Fruit fly (Drosophila melanogaster) whole organism, wandering third instar larva: ENCODE results near the gene edin.
A peak's percentile ranks its signal among the peaks of the same experiment; 100 is the strongest.

Experiments
- Abd-B ChIP-seq: fragments of >200 bp; optimal IDR thresholded peaks from 2 replicates; lab custom pipeline; 2017; ENCODE audit warnings: missing biosample characterization, missing genetic modification characterization
- CG32264 ChIP-seq: fragments of 200-800 bp; sonication (Bioruptor generic); optimal IDR thresholded peaks from 2 replicates; lab custom pipeline; 2016; ENCODE audit warnings: missing biosample characterization, missing genetic modification characterization
- CG9705 ChIP-seq: fragments of 200-800 bp; sonication (Bioruptor generic); optimal IDR thresholded peaks from 2 replicates; lab custom pipeline; 2018; ENCODE audit warnings: missing biosample characterization, mild to moderate bottlenecking, missing genetic modification characterization
- CrebA ChIP-seq: fragments of 200-800 bp; sonication (Bioruptor generic); optimal IDR thresholded peaks from 2 replicates; lab custom pipeline; 2016; ENCODE audit warnings: missing biosample characterization, mild to moderate bottlenecking, missing genetic modification characterization, borderline replicate concordance
- Dfd ChIP-seq: fragments of >200 bp; optimal IDR thresholded peaks from 2 replicates; lab custom pipeline; 2017; ENCODE audit warnings: missing biosample characterization, missing genetic modification characterization
- Dif ChIP-seq: fragments of 200-275, 200-300 bp; sonication (Bioruptor generic); optimal IDR thresholded peaks from 2 replicates; lab custom pipeline; 2018; ENCODE audit warnings: missing biosample characterization, missing genetic modification characterization; ENCODE audit not compliant: partially characterized antibody
- GATAd ChIP-seq: sonication (Bioruptor generic); optimal IDR thresholded peaks from 2 replicates; lab custom pipeline; 2016; ENCODE audit warnings: missing biosample characterization, missing genetic modification characterization
- HLH106 ChIP-seq: fragments of 200-800 bp; optimal IDR thresholded peaks from 3 replicates; lab custom pipeline; 2019; ENCODE audit warnings: missing biosample characterization, mild to moderate bottlenecking, missing genetic modification characterization, moderate library complexity
- Hnf4 ChIP-seq: fragments of 200-800 bp; sonication (Bioruptor generic); optimal IDR thresholded peaks from 2 replicates; lab custom pipeline; 2016; ENCODE audit warnings: missing biosample characterization, mild to moderate bottlenecking, missing genetic modification characterization
- Hr78 ChIP-seq: fragments of >200 bp; optimal IDR thresholded peaks from 2 replicates; lab custom pipeline; 2017; ENCODE audit warnings: missing biosample characterization, missing genetic modification characterization
- Hr83 ChIP-seq: fragments of 200-300 bp; sonication (Bioruptor generic); optimal IDR thresholded peaks from 2 replicates; lab custom pipeline; 2016; ENCODE audit warnings: missing biosample characterization, mild to moderate bottlenecking, missing genetic modification characterization, moderate library complexity; ENCODE audit not compliant: poor library complexity, severe bottlenecking
- Jra ChIP-seq: sonication (Bioruptor generic); optimal IDR thresholded peaks from 2 replicates; lab custom pipeline; 2016; ENCODE audit warnings: missing biosample characterization, missing genetic modification characterization
- Mio ChIP-seq: sonication (Bioruptor generic); optimal IDR thresholded peaks from 2 replicates; lab custom pipeline; 2016; ENCODE audit warnings: missing biosample characterization, missing genetic modification characterization
- Myc ChIP-seq: fragments of >200 bp; optimal IDR thresholded peaks from 2 replicates; lab custom pipeline; 2017
- N ChIP-seq: fragments of >200 bp; optimal IDR thresholded peaks from 2 replicates; lab custom pipeline; 2018; ENCODE audit warnings: missing biosample characterization, missing external identifiers, missing genetic modification characterization
- OdsH ChIP-seq: fragments of 200-800 bp; sonication (Bioruptor generic); optimal IDR thresholded peaks from 2 replicates; lab custom pipeline; 2016; ENCODE audit warnings: missing biosample characterization, mild to moderate bottlenecking, missing genetic modification characterization
- Rel ChIP-seq, 2 experiments: fragments of 200-800 bp; sonication (Bioruptor generic) in 1 of 2; optimal IDR thresholded peaks; 2 replicates in 1 of 2; 3 replicates in 1 of 2; lab custom pipeline; 2016 to 2019; ENCODE audit warnings: mild to moderate bottlenecking in 2 of 2, missing biosample characterization in 2 of 2, missing genetic modification characterization in 2 of 2, moderate library complexity in 1 of 2
- Sp1 ChIP-seq: fragments of 200-800 bp; sonication (Bioruptor generic); optimal IDR thresholded peaks from 3 replicates; lab custom pipeline; 2019; ENCODE audit warnings: missing biosample characterization, mild to moderate bottlenecking, missing genetic modification characterization, moderate library complexity
- Vsx2 ChIP-seq: fragments of 200-300, 225-300 bp; sonication (Bioruptor generic); optimal IDR thresholded peaks from 2 replicates; lab custom pipeline; 2018; ENCODE audit warnings: missing biosample characterization, missing genetic modification characterization; ENCODE audit not compliant: partially characterized antibody
- br ChIP-seq: fragments of 200-800 bp; sonication (Bioruptor generic); optimal IDR thresholded peaks from 2 replicates; lab custom pipeline; 2016; ENCODE audit warnings: missing biosample characterization, missing genetic modification characterization
- brk ChIP-seq: fragments of 200-800 bp; sonication (Bioruptor generic); optimal IDR thresholded peaks from 2 replicates; lab custom pipeline; 2016; ENCODE audit warnings: missing biosample characterization, mild to moderate bottlenecking, missing genetic modification characterization
- dl ChIP-seq, 2 experiments: fragments of 175-275, 200-275 bp in 1 of 2; fragments of 200-275 bp in 1 of 2; sonication (Bioruptor generic); optimal IDR thresholded peaks; lab custom pipeline; 2018; ENCODE audit warnings: mild to moderate bottlenecking in 2 of 2, missing biosample characterization in 2 of 2, missing genetic modification characterization in 2 of 2, moderate library complexity in 2 of 2; ENCODE audit not compliant: partially characterized antibody in 2 of 2, insufficient read depth in 1 of 2
- dmrt93B ChIP-seq: fragments of 200-800 bp; sonication (Bioruptor generic); optimal IDR thresholded peaks from 2 replicates; lab custom pipeline; 2018; ENCODE audit warnings: missing biosample characterization, mild to moderate bottlenecking, missing genetic modification characterization
- dsf ChIP-seq: sonication (Bioruptor generic); optimal IDR thresholded peaks from 2 replicates; lab custom pipeline; 2016; ENCODE audit warnings: missing biosample characterization, missing genetic modification characterization, borderline replicate concordance
- ey ChIP-seq: fragments of 200-800 bp; sonication (Bioruptor generic); optimal IDR thresholded peaks from 2 replicates; lab custom pipeline; 2016; ENCODE audit warnings: missing biosample characterization, missing genetic modification characterization
- foxo ChIP-seq, 2 experiments: fragments of 200-800 bp; sonication (Bioruptor generic); optimal IDR thresholded peaks; 2 replicates in 1 of 2; 3 replicates in 1 of 2; lab custom pipeline; 2016 to 2017; ENCODE audit warnings: missing biosample characterization in 2 of 2, missing genetic modification characterization in 2 of 2
- fru ChIP-seq: fragments of 200-800 bp; sonication (Bioruptor generic); optimal IDR thresholded peaks from 3 replicates; lab custom pipeline; 2016; ENCODE audit warnings: missing biosample characterization, mild to moderate bottlenecking, missing genetic modification characterization
- h ChIP-seq: fragments of 200-800 bp; sonication (Bioruptor generic); optimal IDR thresholded peaks from 3 replicates; lab custom pipeline; 2016; ENCODE audit warnings: missing biosample characterization, mild to moderate bottlenecking, missing genetic modification characterization
- jim ChIP-seq: fragments of 175-275, 200-325 bp; sonication (Bioruptor generic); optimal IDR thresholded peaks from 2 replicates; lab custom pipeline; 2016; ENCODE audit warnings: missing biosample characterization, mild to moderate bottlenecking, missing genetic modification characterization
- lola ChIP-seq: fragments of >200 bp; optimal IDR thresholded peaks from 2 replicates; lab custom pipeline; 2017; ENCODE audit warnings: missing biosample characterization, missing genetic modification characterization
- pan ChIP-seq: fragments of >200 bp; optimal IDR thresholded peaks from 2 replicates; lab custom pipeline; 2017
- psq ChIP-seq: fragments of 200-800 bp; sonication (Bioruptor generic); optimal IDR thresholded peaks from 3 replicates; lab custom pipeline; 2017; ENCODE audit warnings: missing biosample characterization, mild to moderate bottlenecking, missing genetic modification characterization, moderate library complexity
- rgr ChIP-seq: fragments of 200-800 bp; sonication (Bioruptor generic); optimal IDR thresholded peaks from 3 replicates; lab custom pipeline; 2016; ENCODE audit warnings: missing biosample characterization, mild to moderate bottlenecking, missing genetic modification characterization
- sage ChIP-seq: fragments of 200-800 bp; sonication (Bioruptor generic); optimal IDR thresholded peaks from 2 replicates; lab custom pipeline; 2016; ENCODE audit warnings: missing biosample characterization, mild to moderate bottlenecking, missing genetic modification characterization
- sv ChIP-seq: fragments of 200-800 bp; sonication (Bioruptor generic); optimal IDR thresholded peaks from 3 replicates; lab custom pipeline; 2016; ENCODE audit warnings: missing biosample characterization, missing genetic modification characterization
- tai ChIP-seq: sonication (Bioruptor generic); optimal IDR thresholded peaks from 2 replicates; lab custom pipeline; 2016; ENCODE audit warnings: missing biosample characterization, missing genetic modification characterization
- usp ChIP-seq: fragments of >200 bp; optimal IDR thresholded peaks from 2 replicates; lab custom pipeline; 2017; ENCODE audit warnings: missing biosample characterization, missing genetic modification characterization
- woc ChIP-seq: sonication (Bioruptor generic); optimal IDR thresholded peaks from 2 replicates; lab custom pipeline; 2016; ENCODE audit warnings: missing biosample characterization, mild to moderate bottlenecking, missing genetic modification characterization

edin gene

dm6 chr3L:17529511-17530194 lies 35.0 kb downstream of the edin start, which contains the start of the genes Edc3 and Nedd4:
Gene Edc3 (minus strand): TSS chr3L:17529861.
Gene Nedd4 (plus strand): TSS chr3L:17530081.
- TF ChIP-seq sv (GFP tag; lab: Kevin White, UChicago) = no peak
- TF ChIP-seq Dif = no peak
- TF ChIP-seq dmrt93B (GFP tag; lab: Kevin White, UChicago) = no peak
- TF ChIP-seq br (GFP tag; lab: Kevin White, UChicago) = no peak
- TF ChIP-seq foxo (GFP tag; optimal IDR thresholded peaks at IDR 0.05; lab: Kevin White, UChicago) = peak in 1 of 2 experiments; percentile 6
- no peak for TF ChIP-seq dsf (GFP tag; lab: Kevin White, UChicago)
- no peak for TF ChIP-seq Abd-B (GFP tag; lab: Kevin White, UChicago)
- TF ChIP-seq Rel (GFP tag; optimal IDR thresholded peaks at IDR 0.05; lab: Kevin White, UChicago) = no peak
- peak; percentile 94 for TF ChIP-seq Rel (tag; optimal IDR thresholded peaks at IDR 0.05; lab: Kevin White, UChicago)
- no peak for TF ChIP-seq tai (GFP tag; lab: Kevin White, UChicago)
- no peak for TF ChIP-seq Myc (lab: Kevin White, UChicago)
- TF ChIP-seq usp (GFP tag; lab: Kevin White, UChicago) = no peak
- TF ChIP-seq rgr (GFP tag; lab: Kevin White, UChicago) = peak; percentile 12
- TF ChIP-seq GATAd (GFP tag; lab: Kevin White, UChicago) = no peak
- TF ChIP-seq N (GFP tag; lab: Kevin White, UChicago) = no peak
- TF ChIP-seq fru (GFP tag; lab: Kevin White, UChicago) = no peak
- no peak for TF ChIP-seq jim
- no peak for TF ChIP-seq CrebA (GFP tag; lab: Kevin White, UChicago)
- TF ChIP-seq ey (GFP tag; lab: Kevin White, UChicago) = no peak
- TF ChIP-seq Sp1 (GFP tag; lab: Kevin White, UChicago) = peak; percentile 62
- no peak for TF ChIP-seq sage (GFP tag; lab: Kevin White, UChicago)
- TF ChIP-seq Jra (GFP tag; lab: Kevin White, UChicago) = no peak
- TF ChIP-seq Hr78 (GFP tag; lab: Kevin White, UChicago) = no peak
- peak; percentile 14 for TF ChIP-seq CG9705 (GFP tag; lab: Kevin White, UChicago)
- no peak for TF ChIP-seq OdsH
- TF ChIP-seq Mio = no peak
- no peak for TF ChIP-seq Hnf4 (GFP tag; lab: Kevin White, UChicago)
- no peak for TF ChIP-seq pan
- no peak for TF ChIP-seq lola (GFP tag; lab: Kevin White, UChicago)
- TF ChIP-seq CG32264 = no peak
- TF ChIP-seq dl (GFP tag; optimal IDR thresholded peaks at IDR 0.05; lab: Kevin White, UChicago; ENCODE audit: insufficient read depth in 1 of 2, partially characterized antibody in 2 of 2) = no peak
- TF ChIP-seq Dfd = no peak
- peak; percentile 33 for TF ChIP-seq HLH106 (tag; lab: Kevin White, UChicago)
- peak; percentile 12 for TF ChIP-seq brk
- TF ChIP-seq h (GFP tag; lab: Kevin White, UChicago) = peak; percentile 23
- no peak for TF ChIP-seq psq (GFP tag; lab: Kevin White, UChicago)
- no peak for TF ChIP-seq Hr83
- peak; percentile 13 for TF ChIP-seq Vsx2 (GFP tag; lab: Kevin White, UChicago)
- TF ChIP-seq woc (GFP tag; lab: Kevin White, UChicago) = no peak

dm6 chr3L:17530471-17531149 lies 35.9 kb downstream of the edin start:
- TF ChIP-seq psq (GFP tag; lab: Kevin White, UChicago) = peak; percentile 86
- peak; percentile 41 for TF ChIP-seq Vsx2 (GFP tag; lab: Kevin White, UChicago)
- no peak for TF ChIP-seq GATAd (GFP tag; lab: Kevin White, UChicago)
- no peak for TF ChIP-seq Jra (GFP tag; lab: Kevin White, UChicago)
- no peak for TF ChIP-seq ey (GFP tag; lab: Kevin White, UChicago)
- TF ChIP-seq usp (GFP tag; lab: Kevin White, UChicago) = no peak
- TF ChIP-seq Hr83 = no peak
- TF ChIP-seq Dif = no peak
- TF ChIP-seq sv (GFP tag; lab: Kevin White, UChicago) = no peak
- no peak for TF ChIP-seq CG9705 (GFP tag; lab: Kevin White, UChicago)
- TF ChIP-seq fru (GFP tag; lab: Kevin White, UChicago) = peak; percentile 18
- TF ChIP-seq Dfd = peak; percentile 94
- TF ChIP-seq N (GFP tag; lab: Kevin White, UChicago) = no peak
